Fruit fly (Drosophila melanogaster) whole organism, embryonic: ENCODE results near the gene CG32276.

Experiments
- Atf-2 ChIP-seq: fragments of 200-800 bp; sonication (Bioruptor generic); optimal IDR thresholded peaks from 2 replicates; lab custom pipeline; 2016; ENCODE audit warnings: missing biosample characterization, missing genetic modification characterization
- B-H1 ChIP-seq: fragments of 200-800 bp; sonication (Bioruptor generic); IDR thresholded peaks from 3 replicates; pipeline ENCODE4 v1.3.6; 2022; ENCODE audit warnings: missing biosample characterization, missing genetic modification characterization
- CG10462 ChIP-seq: fragments of 200-800 bp; sonication (Bioruptor generic); optimal IDR thresholded peaks from 2 replicates; lab custom pipeline; 2016; ENCODE audit warnings: missing biosample characterization, missing genetic modification characterization
- CG12071 ChIP-seq: fragments of 200-800 bp; sonication (Bioruptor generic); optimal IDR thresholded peaks from 3 replicates; lab custom pipeline; 2018; ENCODE audit warnings: missing biosample characterization, mild to moderate bottlenecking, missing genetic modification characterization
- CG12236 ChIP-seq: fragments of 200-800 bp; sonication (Bioruptor generic); optimal IDR thresholded peaks from 2 replicates; lab custom pipeline; 2016; ENCODE audit warnings: missing biosample characterization, missing genetic modification characterization
- CG12942 ChIP-seq: fragments of 200-800 bp; sonication (Bioruptor generic); optimal IDR thresholded peaks from 3 replicates; lab custom pipeline; 2016; ENCODE audit warnings: missing biosample characterization, missing genetic modification characterization
- CG1529 ChIP-seq: fragments of 200-800 bp; sonication (Bioruptor generic); optimal IDR thresholded peaks from 3 replicates; lab custom pipeline; 2018; ENCODE audit warnings: missing biosample characterization, missing genetic modification characterization
- CG15696 ChIP-seq: fragments of 200-800 bp; sonication (Bioruptor generic); optimal IDR thresholded peaks from 2 replicates; lab custom pipeline; 2019; ENCODE audit warnings: missing biosample characterization, mild to moderate bottlenecking, missing genetic modification characterization, moderate library complexity
- CG16863 ChIP-seq: fragments of 200-800 bp; sonication (Bioruptor generic); optimal IDR thresholded peaks from 3 replicates; lab custom pipeline; 2016; ENCODE audit warnings: missing biosample characterization, missing genetic modification characterization
- CG2889 ChIP-seq: fragments of 200-800 bp; sonication (Bioruptor generic); IDR thresholded peaks from 3 replicates; pipeline ENCODE4 v1.3.6; 2022; ENCODE audit warnings: missing biosample characterization, missing genetic modification characterization
- CG3281 ChIP-seq: fragments of 200-800 bp; sonication (Bioruptor generic); optimal IDR thresholded peaks from 3 replicates; lab custom pipeline; 2017; ENCODE audit warnings: missing biosample characterization, mild to moderate bottlenecking, missing genetic modification characterization
- CG33557 ChIP-seq: fragments of 200-800 bp; sonication (Bioruptor generic); optimal IDR thresholded peaks from 2 replicates; lab custom pipeline; 2019; ENCODE audit warnings: missing biosample characterization, mild to moderate bottlenecking, missing genetic modification characterization, moderate library complexity
- CG3838 ChIP-seq: fragments of 200-800 bp; sonication (Bioruptor generic); optimal IDR thresholded peaks from 3 replicates; lab custom pipeline; 2016; ENCODE audit warnings: missing biosample characterization, missing genetic modification characterization
- CG4707 ChIP-seq: fragments of 200-800 bp; sonication (Bioruptor generic); optimal IDR thresholded peaks from 2 replicates; lab custom pipeline; 2018; ENCODE audit warnings: missing biosample characterization, mild to moderate bottlenecking, missing genetic modification characterization, moderate library complexity
- CG8478 ChIP-seq: fragments of >200 bp; optimal IDR thresholded peaks from 2 replicates; lab custom pipeline; 2018
- Dad ChIP-seq: fragments of 200-800 bp; sonication (Bioruptor generic); optimal IDR thresholded peaks from 3 replicates; lab custom pipeline; 2016; ENCODE audit warnings: missing biosample characterization, missing genetic modification characterization
- Dek ChIP-seq: fragments of 200-800 bp; sonication (Bioruptor generic); optimal IDR thresholded peaks from 3 replicates; lab custom pipeline; 2019; ENCODE audit warnings: missing biosample characterization, mild to moderate bottlenecking, missing genetic modification characterization, moderate library complexity
- Dip2 ChIP-seq: fragments of 200-800 bp; sonication (Bioruptor generic); IDR thresholded peaks from 2 replicates; pipeline ENCODE4 v1.3.6; 2022; ENCODE audit warnings: missing biosample characterization, missing genetic modification characterization
- Dp ChIP-seq: fragments of 200-800 bp; sonication (Bioruptor generic); optimal IDR thresholded peaks from 2 replicates; lab custom pipeline; 2018; ENCODE audit warnings: missing biosample characterization, mild to moderate bottlenecking, missing genetic modification characterization, moderate library complexity
- Ets65A ChIP-seq: fragments of 200-800 bp; sonication (Bioruptor generic); peaks from one replicate; lab custom pipeline; 2016; ENCODE audit warnings: missing biosample characterization, missing genetic modification characterization
- Gug ChIP-seq: fragments of 200-800 bp; sonication (Bioruptor generic); IDR thresholded peaks from 4 replicates; pipeline ENCODE4 v1.3.6; 2022; ENCODE audit warnings: missing biosample characterization, missing genetic modification characterization
- HmgD ChIP-seq: fragments of 200-800 bp; sonication (Bioruptor generic); optimal IDR thresholded peaks from 3 replicates; lab custom pipeline; 2016; ENCODE audit warnings: missing biosample characterization, missing genetic modification characterization
- Hmr ChIP-seq: fragments of 200-800 bp; sonication (Bioruptor generic); optimal IDR thresholded peaks from 3 replicates; lab custom pipeline; 2017; ENCODE audit warnings: mild to moderate bottlenecking, missing biosample characterization, missing genetic modification reagents, missing genetic modification characterization
- Hr3 ChIP-seq: fragments of 200-800 bp; sonication (Bioruptor generic); optimal IDR thresholded peaks from 3 replicates; lab custom pipeline; 2016; ENCODE audit warnings: missing biosample characterization, missing genetic modification characterization
- NC2α ChIP-seq: fragments of 200-800 bp; sonication (Bioruptor generic); optimal IDR thresholded peaks from 2 replicates; lab custom pipeline; 2016; ENCODE audit warnings: missing biosample characterization, missing genetic modification characterization
- Opbp ChIP-seq: fragments of 200-800 bp; sonication (Bioruptor generic); IDR thresholded peaks from 3 replicates; pipeline ENCODE4 v1.3.6; 2022; ENCODE audit warnings: missing biosample characterization, missing genetic modification characterization; ENCODE audit not compliant: partially characterized antibody
- Optix ChIP-seq: fragments of 200-800 bp; sonication (Bioruptor generic); IDR thresholded peaks from 3 replicates; pipeline ENCODE4 v1.3.6; 2022; ENCODE audit warnings: missing biosample characterization, missing genetic modification characterization
- Ssrp ChIP-seq: fragments of 200-800 bp; sonication (Bioruptor generic); optimal IDR thresholded peaks from 2 replicates; lab custom pipeline; 2018; ENCODE audit warnings: missing biosample characterization, mild to moderate bottlenecking, missing genetic modification characterization, moderate library complexity
- Trl ChIP-seq, 3 experiments: fragments of >200 bp in 2 of 3; fragments of 200-800 bp in 1 of 3; sonication (Bioruptor generic) in 1 of 3; optimal IDR thresholded peaks; 2 replicates in 1 of 3; 3 replicates in 2 of 3; lab custom pipeline; 2016 to 2017; ENCODE audit warnings: missing biosample characterization in 1 of 3, missing genetic modification characterization in 1 of 3
- bsh ChIP-seq, 2 experiments: fragments of 200-800 bp; sonication (Bioruptor generic); optimal IDR thresholded peaks; 2 replicates each; lab custom pipeline; 2017 to 2018; ENCODE audit warnings: mild to moderate bottlenecking in 2 of 2, missing biosample characterization in 2 of 2, missing genetic modification characterization in 2 of 2, moderate library complexity in 1 of 2
- cad ChIP-seq: fragments of >200 bp; optimal IDR thresholded peaks from 2 replicates; lab custom pipeline; 2017; ENCODE audit warnings: missing biosample characterization, missing genetic modification characterization
- cg ChIP-seq: fragments of 200-800 bp; sonication (Bioruptor generic); optimal IDR thresholded peaks from 3 replicates; lab custom pipeline; 2019; ENCODE audit warnings: missing biosample characterization, mild to moderate bottlenecking, missing genetic modification characterization, moderate library complexity
- ci ChIP-seq: fragments of 200-800 bp; sonication (Bioruptor generic); IDR thresholded peaks from 3 replicates; pipeline ENCODE4 v1.3.6; 2022; ENCODE audit warnings: missing biosample characterization, missing genetic modification characterization
- dmrt99B ChIP-seq: fragments of 200-800 bp; sonication (Bioruptor generic); optimal IDR thresholded peaks from 2 replicates; lab custom pipeline; 2018; ENCODE audit warnings: missing biosample characterization, mild to moderate bottlenecking, missing genetic modification characterization, moderate library complexity
- hb ChIP-seq: fragments of 200-800 bp; sonication (Bioruptor generic); IDR thresholded peaks from 3 replicates; pipeline ENCODE4 v1.3.6; 2022; ENCODE audit warnings: missing biosample characterization, missing genetic modification characterization; ENCODE audit not compliant: partially characterized antibody
- kay ChIP-seq: fragments of 200-800 bp; sonication (Bioruptor generic); optimal IDR thresholded peaks from 2 replicates; lab custom pipeline; 2016; ENCODE audit warnings: missing biosample characterization, missing genetic modification characterization
- ken ChIP-seq: fragments of 200-800 bp; sonication (Bioruptor generic); IDR thresholded peaks from 3 replicates; pipeline ENCODE4 v1.3.6; 2022; ENCODE audit warnings: missing biosample characterization, missing genetic modification characterization
- kni ChIP-seq: fragments of 200-800 bp; sonication (Bioruptor generic); optimal IDR thresholded peaks from 3 replicates; lab custom pipeline; 2017; ENCODE audit warnings: mild to moderate bottlenecking, missing biosample characterization, missing genetic modification reagents, missing genetic modification characterization
- luna ChIP-seq: fragments of 200-800 bp; sonication (Bioruptor generic); optimal IDR thresholded peaks from 2 replicates; lab custom pipeline; 2016; ENCODE audit warnings: missing biosample characterization, missing genetic modification characterization
- maf-S ChIP-seq: fragments of 200-800 bp; sonication (Bioruptor generic); optimal IDR thresholded peaks from 2 replicates; lab custom pipeline; 2016; ENCODE audit warnings: missing biosample characterization, missing genetic modification characterization
- mld ChIP-seq: fragments of 200-800 bp; sonication (Bioruptor generic); IDR thresholded peaks from 3 replicates; pipeline ENCODE4 v1.3.6; 2022; ENCODE audit warnings: missing biosample characterization, missing genetic modification characterization; ENCODE audit not compliant: partially characterized antibody
- nau ChIP-seq: fragments of 200-800 bp; sonication (Bioruptor generic); optimal IDR thresholded peaks from 3 replicates; lab custom pipeline; 2017; ENCODE audit warnings: missing biosample characterization, mild to moderate bottlenecking, missing genetic modification characterization, missing genetic modification reagents
- pfk ChIP-seq: fragments of 200-800 bp; sonication (Bioruptor generic); optimal IDR thresholded peaks from 2 replicates; lab custom pipeline; 2018; ENCODE audit warnings: missing biosample characterization, mild to moderate bottlenecking, missing genetic modification characterization, moderate library complexity
- rib ChIP-seq: fragments of 200-800 bp; sonication (Bioruptor generic); IDR thresholded peaks from 2 replicates; pipeline ENCODE4 v1.3.6; 2022; ENCODE audit warnings: missing biosample characterization, missing genetic modification characterization
- sens-2 ChIP-seq: fragments of 200-800 bp; sonication (Bioruptor generic); IDR thresholded peaks from 2 replicates; pipeline ENCODE4 v1.3.6; 2022; ENCODE audit warnings: missing biosample characterization, missing genetic modification characterization
- stwl ChIP-seq: fragments of 200-800 bp; sonication (Bioruptor generic); optimal IDR thresholded peaks from 3 replicates; lab custom pipeline; 2018; ENCODE audit warnings: missing biosample characterization, mild to moderate bottlenecking, missing genetic modification characterization, moderate library complexity
- tna ChIP-seq: fragments of 200-800 bp; sonication (Bioruptor generic); IDR thresholded peaks from 2 replicates; pipeline ENCODE4 v1.3.6; 2022; ENCODE audit warnings: missing biosample characterization, missing genetic modification characterization; ENCODE audit not compliant: partially characterized antibody
- toy ChIP-seq: fragments of 200-800 bp; sonication (Bioruptor generic); IDR thresholded peaks from 2 replicates; pipeline ENCODE4 v1.3.6; 2022; ENCODE audit warnings: missing biosample characterization, missing genetic modification characterization
- trem ChIP-seq: fragments of 200-800 bp; optimal IDR thresholded peaks from 3 replicates; lab custom pipeline; 2019; ENCODE audit warnings: missing biosample characterization, mild to moderate bottlenecking, missing genetic modification characterization, moderate library complexity

The CG32276 gene

dm6 chr3L:3222643-3223389 lies 24.0 kb upstream of the CG32276 start, which contains the start of the genes RpL28 and eIF1 (continued):
- peak; percentile 94 for TF ChIP-seq kni
- TF ChIP-seq stwl (tag; lab: Kevin White, UChicago) = peak; percentile 60
- TF ChIP-seq Ssrp (tag; lab: Kevin White, UChicago) = peak; percentile 77
- peak; percentile 87 for TF ChIP-seq sens-2 (GFP tag; lab: Robert Waterston, UW)
- TF ChIP-seq kay (GFP tag; lab: Kevin White, UChicago) = peak; percentile 61
- TF ChIP-seq Ets65A = peak; percentile 99
- TF ChIP-seq Dek (tag; lab: Kevin White, UChicago) = peak; percentile 76
- TF ChIP-seq nau (GFP tag; lab: Kevin White, UChicago) = peak; percentile 89
- no peak for TF ChIP-seq dmrt99B
- TF ChIP-seq CG10462 (GFP tag; lab: Kevin White, UChicago) = peak; percentile 78
- peak; percentile 96 for TF ChIP-seq Hmr (GFP tag; lab: Kevin White, UChicago)
- peak; percentile 81 for TF ChIP-seq Optix (GFP tag; lab: Robert Waterston, UW)
- peak; percentile 84 for TF ChIP-seq CG3838 (GFP tag; lab: Kevin White, UChicago)
- peak; percentile 83 for TF ChIP-seq NC2α (GFP tag; lab: Kevin White, UChicago)
- TF ChIP-seq HmgD (GFP tag; lab: Kevin White, UChicago) = peak; percentile 87
- peak; percentile 60 for TF ChIP-seq Dp
- no peak for TF ChIP-seq Trl (optimal IDR thresholded peaks at IDR 0.05; lab: Kevin White, UChicago)
- TF ChIP-seq Trl (GFP tag; optimal IDR thresholded peaks at IDR 0.05; lab: Kevin White, UChicago) = peak; percentile 94
- TF ChIP-seq bsh (GFP tag; optimal IDR thresholded peaks at IDR 0.05; lab: Kevin White, UChicago) = peak; percentile 32 to 79
- TF ChIP-seq pfk (GFP tag; lab: Kevin White, UChicago) = peak; percentile 81
- peak; percentile 99 for TF ChIP-seq Opbp (GFP tag; lab: Robert Waterston, UW)
- peak; percentile 62; the same call in 1 of the 2 replicates for TF ChIP-seq toy (GFP tag; lab: Robert Waterston, UW)
- TF ChIP-seq CG2889 (GFP tag; lab: Robert Waterston, UW) = peak; percentile 61; the same call in 2 of the 3 replicates
- TF ChIP-seq Dip2 = no peak
- TF ChIP-seq rib = 0 out of 2 replicates have a peak, but pooled peaks have one; percentile 28
- peak; percentile 90 for TF ChIP-seq CG33557
- TF ChIP-seq cad (GFP tag; lab: Kevin White, UChicago) = no peak
- TF ChIP-seq B-H1 (GFP tag; lab: Robert Waterston, UW) = peak; percentile 81
- peak; percentile 89 for TF ChIP-seq CG1529
- TF ChIP-seq Atf-2 (GFP tag; lab: Kevin White, UChicago) = peak; percentile 81
- no peak for TF ChIP-seq CG8478 (lab: Kevin White, UChicago)
- TF ChIP-seq CG4707 (GFP tag; lab: Kevin White, UChicago) = peak; percentile 90
- TF ChIP-seq Dad (GFP tag; lab: Kevin White, UChicago) = peak; percentile 88
- peak; percentile 85 for TF ChIP-seq CG12236 (GFP tag; lab: Kevin White, UChicago)
- peak; percentile 83 for TF ChIP-seq CG16863
- peak; percentile 94 for TF ChIP-seq CG3281
- TF ChIP-seq cg = no peak
- TF ChIP-seq trem (tag; lab: Kevin White, UChicago) = peak; percentile 99
- no peak; the same call in 1 of the 2 replicates for TF ChIP-seq tna
- TF ChIP-seq CG12071 (GFP tag; lab: Kevin White, UChicago) = peak; percentile 92
- peak; percentile 82 for TF ChIP-seq Hr3
- peak; percentile 57 for TF ChIP-seq Gug (GFP tag; lab: Robert Waterston, UW)
- TF ChIP-seq maf-S (GFP tag; lab: Kevin White, UChicago) = peak; percentile 87
- TF ChIP-seq hb (GFP tag; lab: Robert Waterston, UW) = peak; percentile 74; the same call in 1 of the 3 replicates
- TF ChIP-seq ken (GFP tag; lab: Robert Waterston, UW) = peak; percentile 89
- peak; percentile 92 for TF ChIP-seq luna (GFP tag; lab: Kevin White, UChicago)
- TF ChIP-seq ci = peak; percentile 97
- 0 out of 3 replicates have a peak, but pooled peaks have one; percentile 39 for TF ChIP-seq mld (GFP tag; lab: Robert Waterston, UW)
- TF ChIP-seq CG15696 (tag; lab: Kevin White, UChicago) = peak; percentile 62
- TF ChIP-seq CG12942 (GFP tag; lab: Kevin White, UChicago) = peak; percentile 85
